Worm (Caenorhabditis elegans) whole organism, L1 larva: ENCODE data around the gene mrpl-46.

Experiments used
- C04F5.9 ChIP-seq: sonication (generic microtip); optimal IDR thresholded peaks from 2 replicates; lab custom pipeline; 2016; ENCODE audit warnings: missing genetic modification characterization, missing compliant biosample characterization
- C16A3.4 ChIP-seq: fragments of 150-350 bp; optimal IDR thresholded peaks from 2 replicates; lab custom pipeline; 2014; ENCODE audit warnings: missing biosample characterization, missing genetic modification characterization
- F16B12.6 ChIP-seq: fragments of 150-350 bp; optimal IDR thresholded peaks from 2 replicates; lab custom pipeline; 2014; ENCODE audit warnings: missing biosample characterization, missing genetic modification characterization
- aha-1 ChIP-seq: fragments of 150-350 bp; optimal IDR thresholded peaks from 2 replicates; lab custom pipeline; 2014; ENCODE audit warnings: missing biosample characterization, missing genetic modification characterization
- alr-1 ChIP-seq: fragments of 200-800 bp; sonication (Bioruptor generic); optimal IDR thresholded peaks from 2 replicates; lab custom pipeline; 2018; ENCODE audit warnings: borderline replicate concordance, mild to moderate bottlenecking, missing genetic modification characterization, missing compliant biosample characterization
- blmp-1 ChIP-seq: fragments of 150-350 bp; optimal IDR thresholded peaks from 2 replicates; lab custom pipeline; 2014; ENCODE audit warnings: missing biosample characterization, missing genetic modification characterization
- ceh-90 ChIP-seq: sonication (generic microtip); optimal IDR thresholded peaks from 2 replicates; lab custom pipeline; 2016; ENCODE audit warnings: missing genetic modification characterization, missing compliant biosample characterization
- ces-1 ChIP-seq: fragments of 150-350 bp; optimal IDR thresholded peaks from 2 replicates; lab custom pipeline; 2014; ENCODE audit warnings: missing biosample characterization, missing genetic modification reagents, missing genetic modification characterization
- dpl-1 ChIP-seq, 3 experiments: fragments of 150-350 bp in 2 of 3; sonication (generic microtip) in 1 of 3; optimal IDR thresholded peaks; 2 replicates each; lab custom pipeline; 2014 to 2017; ENCODE audit warnings: missing biosample characterization in 3 of 3, missing genetic modification characterization in 3 of 3, missing genetic modification reagents in 3 of 3
- dsc-1 ChIP-seq: sonication (generic microtip); optimal IDR thresholded peaks from 2 replicates; lab custom pipeline; 2016; ENCODE audit warnings: mild to moderate bottlenecking, missing genetic modification characterization, missing compliant biosample characterization
- efl-1 ChIP-seq, 4 experiments: fragments of 150-350 bp; optimal IDR thresholded peaks in 3 of 4; peaks in 1 of 4; 1 replicate in 1 of 4; 2 replicates in 3 of 4; lab custom pipeline; 2014; ENCODE audit warnings: missing biosample characterization in 2 of 4, missing genetic modification characterization in 2 of 4, missing genetic modification reagents in 2 of 4
- efl-3 ChIP-seq: fragments of 200-800 bp; sonication (Bioruptor generic); optimal IDR thresholded peaks from 2 replicates; lab custom pipeline; 2018; ENCODE audit warnings: mild to moderate bottlenecking, missing genetic modification characterization, missing compliant biosample characterization
- elt-2 ChIP-seq: sonication (generic microtip); optimal IDR thresholded peaks from 2 replicates; lab custom pipeline; 2016; ENCODE audit warnings: missing genetic modification characterization, mild to moderate bottlenecking, inconsistent platforms, missing compliant biosample characterization, missing genetic modification reagents
- elt-3 ChIP-seq, 6 experiments: fragments of 150-350 bp in 1 of 6; sonication (generic microtip); optimal IDR thresholded peaks; 2 replicates each; lab custom pipeline; 2017 to 2018; ENCODE audit warnings: missing biosample characterization in 6 of 6, missing genetic modification characterization in 6 of 6, inconsistent platforms in 1 of 6
- fkh-10 ChIP-seq: sonication (generic microtip); optimal IDR thresholded peaks from 2 replicates; lab custom pipeline; 2017; ENCODE audit warnings: missing biosample characterization, missing genetic modification reagents, missing genetic modification characterization
- fkh-8 ChIP-seq: sonication (generic microtip); optimal IDR thresholded peaks from 2 replicates; lab custom pipeline; 2016; ENCODE audit warnings: mild to moderate bottlenecking, missing genetic modification characterization, missing compliant biosample characterization
- fos-1 ChIP-seq: fragments of 150-350 bp; optimal IDR thresholded peaks from 2 replicates; lab custom pipeline; 2014; ENCODE audit warnings: missing biosample characterization, missing genetic modification characterization
- grh-1 ChIP-seq: fragments of 200-800 bp; sonication (Bioruptor generic); IDR thresholded peaks from 2 replicates; pipeline ENCODE4 v1.3.6; 2022; ENCODE audit warnings: missing genetic modification reagents, missing genetic modification characterization, missing compliant biosample characterization
- hlh-17 ChIP-seq: fragments of 200-800 bp; sonication (Bioruptor generic); optimal IDR thresholded peaks from 2 replicates; lab custom pipeline; 2018; ENCODE audit warnings: missing genetic modification characterization, mild to moderate bottlenecking, missing compliant biosample characterization, moderate library complexity, borderline replicate concordance
- hlh-4 ChIP-seq: sonication (generic microtip); optimal IDR thresholded peaks from 2 replicates; lab custom pipeline; 2016; ENCODE audit warnings: mild to moderate bottlenecking, missing genetic modification characterization, missing compliant biosample characterization
- irx-1 ChIP-seq: sonication (generic microtip); optimal IDR thresholded peaks from 2 replicates; lab custom pipeline; 2016; ENCODE audit warnings: missing genetic modification characterization, missing compliant biosample characterization
- isw-1 ChIP-seq: fragments of 200-800 bp; sonication (Bioruptor generic); IDR thresholded peaks from 2 replicates; pipeline ENCODE4 v1.3.6; 2022; ENCODE audit warnings: missing genetic modification characterization, missing compliant biosample characterization
- lin-13 ChIP-seq: fragments of 150-350 bp; optimal IDR thresholded peaks from 2 replicates; lab custom pipeline; 2014; ENCODE audit warnings: missing biosample characterization, missing genetic modification reagents, missing genetic modification characterization
- lin-35 ChIP-seq, 2 experiments: fragments of 150-350 bp; optimal IDR thresholded peaks; 2 replicates each; lab custom pipeline; 2014; ENCODE audit warnings: missing biosample characterization in 2 of 2, missing genetic modification characterization in 2 of 2, missing genetic modification reagents in 2 of 2
- lsy-2 ChIP-seq, 2 experiments: fragments of 150-350 bp; optimal IDR thresholded peaks; 2 replicates each; lab custom pipeline; 2014; ENCODE audit warnings: missing biosample characterization in 2 of 2, missing genetic modification characterization in 2 of 2
- mdl-1 ChIP-seq, 2 experiments: fragments of 150-350 bp; optimal IDR thresholded peaks; 2 replicates each; lab custom pipeline; 2014 to 2017; ENCODE audit warnings: missing biosample characterization in 2 of 2, missing genetic modification characterization in 2 of 2, inconsistent platforms in 1 of 2
- mep-1 ChIP-seq: fragments of 150-350 bp; optimal IDR thresholded peaks from 2 replicates; lab custom pipeline; 2014; ENCODE audit warnings: missing biosample characterization, missing genetic modification characterization
- nhr-11 ChIP-seq: fragments of 150-350 bp; optimal IDR thresholded peaks from 2 replicates; lab custom pipeline; 2014; ENCODE audit warnings: missing biosample characterization, missing genetic modification characterization
- nhr-12 ChIP-seq: sonication (generic microtip); optimal IDR thresholded peaks from 2 replicates; lab custom pipeline; 2017; ENCODE audit warnings: missing biosample characterization, missing genetic modification characterization
- nhr-237 ChIP-seq: fragments of 150-350 bp; optimal IDR thresholded peaks from 2 replicates; lab custom pipeline; 2014; ENCODE audit warnings: missing biosample characterization, missing genetic modification characterization
- nhr-28 ChIP-seq: fragments of 150-350 bp; optimal IDR thresholded peaks from 2 replicates; lab custom pipeline; 2014; ENCODE audit warnings: missing biosample characterization, missing genetic modification characterization
- nhr-47 ChIP-seq: sonication (generic microtip); optimal IDR thresholded peaks from 2 replicates; lab custom pipeline; 2016; ENCODE audit warnings: mild to moderate bottlenecking, missing genetic modification characterization, moderate library complexity, missing compliant biosample characterization
- nhr-71 ChIP-seq: sonication (generic microtip); optimal IDR thresholded peaks from 2 replicates; lab custom pipeline; 2016; ENCODE audit warnings: mild to moderate bottlenecking, missing genetic modification characterization, moderate library complexity, missing compliant biosample characterization
- nhr-77 ChIP-seq: fragments of 150-350 bp; optimal IDR thresholded peaks from 2 replicates; lab custom pipeline; 2014; ENCODE audit warnings: missing biosample characterization, missing genetic modification characterization
- nhr-84 ChIP-seq: sonication (generic microtip); optimal IDR thresholded peaks from 2 replicates; lab custom pipeline; 2017; ENCODE audit warnings: missing biosample characterization, missing genetic modification characterization
- nhr-90 ChIP-seq: sonication (generic microtip); optimal IDR thresholded peaks from 2 replicates; lab custom pipeline; 2016; ENCODE audit warnings: mild to moderate bottlenecking, missing genetic modification characterization, missing compliant biosample characterization; ENCODE audit not compliant: poor library complexity
- pax-3 ChIP-seq: fragments of 200-800 bp; sonication (Bioruptor generic); optimal IDR thresholded peaks from 2 replicates; lab custom pipeline; 2018; ENCODE audit warnings: mild to moderate bottlenecking, missing genetic modification characterization, moderate library complexity, missing compliant biosample characterization
- snpc-4 ChIP-seq: fragments of 150-350 bp; optimal IDR thresholded peaks from 2 replicates; lab custom pipeline; 2014; ENCODE audit warnings: missing biosample characterization, missing genetic modification characterization
- snu-23 ChIP-seq: sonication (generic microtip); optimal IDR thresholded peaks from 2 replicates; lab custom pipeline; 2016; ENCODE audit warnings: missing genetic modification characterization, missing compliant biosample characterization
- tbx-2 ChIP-seq: sonication (generic microtip); optimal IDR thresholded peaks from 2 replicates; lab custom pipeline; 2016; ENCODE audit warnings: missing genetic modification characterization, missing compliant biosample characterization
- unc-30 ChIP-seq: sonication (generic microtip); optimal IDR thresholded peaks from 2 replicates; lab custom pipeline; 2017; ENCODE audit warnings: missing biosample characterization, missing genetic modification characterization
- unc-98 ChIP-seq: fragments of 200-800 bp; sonication (Bioruptor generic); IDR thresholded peaks from 2 replicates; pipeline ENCODE4 v1.3.6; 2022; ENCODE audit warnings: missing genetic modification characterization, missing compliant biosample characterization
- xbp-1 ChIP-seq: sonication (generic microtip); optimal IDR thresholded peaks from 2 replicates; lab custom pipeline; 2016; ENCODE audit warnings: missing genetic modification characterization, missing compliant biosample characterization
- zag-1 ChIP-seq: fragments of 150-350 bp; optimal IDR thresholded peaks from 2 replicates; lab custom pipeline; 2014; ENCODE audit warnings: missing biosample characterization, missing genetic modification characterization
- zip-4 ChIP-seq: fragments of 200-800 bp; sonication (Bioruptor generic); optimal IDR thresholded peaks from 2 replicates; lab custom pipeline; 2018; ENCODE audit warnings: mild to moderate bottlenecking, missing genetic modification characterization, moderate library complexity, missing compliant biosample characterization
- ztf-11 ChIP-seq, 2 experiments: sonication (generic microtip); optimal IDR thresholded peaks; 2 replicates each; lab custom pipeline; 2016 to 2017; ENCODE audit warnings: missing genetic modification characterization in 2 of 2, missing biosample characterization in 1 of 2, missing compliant biosample characterization in 1 of 2

The mrpl-46 gene

DNA sequence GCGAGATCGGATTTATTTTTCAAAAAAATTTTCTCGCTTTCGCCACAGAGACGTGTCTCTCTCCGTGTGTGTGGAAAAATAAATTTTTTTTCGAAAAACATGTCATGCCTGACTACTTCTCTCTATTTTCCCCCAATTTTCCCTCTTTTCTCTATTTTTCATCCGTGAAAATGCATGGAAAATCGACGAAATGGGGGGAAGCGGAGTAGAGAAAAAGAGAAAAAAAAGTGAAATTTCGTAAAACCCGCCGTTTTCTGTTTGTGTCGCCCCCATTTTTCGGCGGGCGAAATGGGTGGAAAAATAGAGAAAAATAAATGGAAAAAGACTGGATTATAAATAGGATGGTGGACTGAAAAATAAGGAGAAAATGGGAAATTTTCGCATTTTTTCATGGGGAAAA lies 32.9 kb downstream of the mrpl-46 start (continued):
- TF ChIP-seq nhr-11, result no peak
- TF ChIP-seq lsy-2 (tag; optimal IDR thresholded peaks at IDR 0.05; lab: Kevin White, UChicago), result peak in 1 of 2 experiments; percentile 7
- no peak for TF ChIP-seq nhr-28 (tag; lab: Kevin White, UChicago)
- TF ChIP-seq irx-1 (tag; lab: Kevin White, UChicago), result no peak
- TF ChIP-seq hlh-4 (tag; lab: Kevin White, UChicago), result no peak
- TF ChIP-seq nhr-71 (tag; lab: Kevin White, UChicago), result no peak
- no peak for TF ChIP-seq lin-13 (GFP tag; lab: Kevin White, UChicago)
- TF ChIP-seq C16A3.4 (tag; lab: Kevin White, UChicago), result no peak

- TF ChIP-seq isw-1 (GFP tag; lab: Robert Waterston, UW), result no peak
- TF ChIP-seq efl-1 (optimal IDR thresholded peaks at IDR 0.05; lab: Kevin White, UChicago), result peak; percentile 65 to 97
- peak; percentile 82 to 93 for TF ChIP-seq efl-1 (GFP tag; optimal IDR thresholded peaks at IDR 0.05 in 1 of 2; lab: Kevin White, UChicago)
- TF ChIP-seq dpl-1 (GFP tag; optimal IDR thresholded peaks at IDR 0.05; lab: Kevin White, UChicago), result peak; percentile 27 to 71 (median 57)
- peak; percentile 58 for TF ChIP-seq F16B12.6 (tag; lab: Kevin White, UChicago)
- peak; percentile 29 to 70 for TF ChIP-seq lin-35 (GFP tag; optimal IDR thresholded peaks at IDR 0.05; lab: Kevin White, UChicago)
Measured at ce11 chrIV:842095-842494, 41.5 kb downstream of the mrpl-46 start, which contains the start of gene Y55F3BR.6. TSS of gene Y55F3BR.6 (minus strand) at chrIV:842126.

DNA sequence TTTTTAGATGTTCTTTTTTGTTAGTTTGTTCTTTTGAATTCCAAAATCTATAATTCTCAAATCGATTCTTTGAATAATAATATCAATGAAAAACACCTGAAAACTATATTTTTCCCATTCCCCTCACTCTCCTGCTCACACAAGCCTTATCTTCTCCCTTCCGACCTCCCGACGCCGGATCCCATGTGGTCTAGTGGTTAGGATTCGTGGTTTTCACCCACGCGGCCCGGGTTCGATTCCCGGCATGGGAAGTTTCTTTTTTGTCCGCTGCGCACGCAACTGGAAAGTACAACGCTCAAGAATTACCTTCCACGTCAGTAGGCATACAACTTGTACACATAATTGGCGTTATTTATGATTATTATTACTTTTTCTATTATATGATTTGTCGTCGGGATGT lies 42.0 kb downstream of the mrpl-46 start:
- TF ChIP-seq nhr-77 (tag; lab: Kevin White, UChicago) (peak; percentile 52), ces-1 (no peak), ceh-90 (tag; lab: Kevin White, UChicago) (no peak), zip-4 (GFP tag; lab: Kevin White, UChicago) (no peak), grh-1 (GFP tag; lab: Robert Waterston, UW) (no peak), elt-2 (tag; lab: Kevin White, UChicago) (no peak), xbp-1 (tag; lab: Kevin White, UChicago) (peak; percentile 19), fkh-8 (no peak), F16B12.6 (tag; lab: Kevin White, UChicago) (peak; percentile 39), nhr-84 (tag; lab: Kevin White, UChicago) (no peak), unc-98 (GFP tag; lab: Robert Waterston, UW) (no peak), C04F5.9 (peak; percentile 8), pax-3 (no peak), mep-1 (peak; percentile 58), alr-1 (tag; lab: Kevin White, UChicago) (no peak), fos-1 (tag; lab: Kevin White, UChicago) (peak; percentile 24), tbx-2 (tag; lab: Kevin White, UChicago) (peak; percentile 37), nhr-47 (tag; lab: Kevin White, UChicago) (peak; percentile 61), zag-1 (tag; lab: Kevin White, UChicago) (no peak), ztf-11 (tag; optimal IDR thresholded peaks at IDR 0.05; lab: Kevin White, UChicago) (peak in 1 of 2 experiments; percentile 38), elt-3 (tag; optimal IDR thresholded peaks at IDR 0.05; lab: Kevin White, UChicago) (peak in 1 of 6 experiments; percentile 34), efl-3 (GFP tag; lab: Kevin White, UChicago) (no peak), lin-35 (GFP tag; optimal IDR thresholded peaks at IDR 0.05; lab: Kevin White, UChicago) (peak; percentile 60 to 72), dpl-1 (GFP tag; optimal IDR thresholded peaks at IDR 0.05; lab: Kevin White, UChicago) (peak; percentile 17 to 59 (median 40)), dsc-1 (tag; lab: Kevin White, UChicago) (peak; percentile 55), aha-1 (no peak), nhr-12 (tag; lab: Kevin White, UChicago) (no peak), nhr-11 (no peak), mdl-1 (tag; optimal IDR thresholded peaks at IDR 0.05; lab: Kevin White, UChicago) (peak in 1 of 2 experiments; percentile 64), nhr-237 (tag; lab: Kevin White, UChicago) (no peak), C16A3.4 (tag; lab: Kevin White, UChicago) (peak; percentile 50), lin-13 (GFP tag; lab: Kevin White, UChicago) (peak; percentile 41), snu-23 (peak; percentile 77), snpc-4 (peak; percentile 47), hlh-17 (GFP tag; lab: Kevin White, UChicago) (no peak), fkh-10 (GFP tag; lab: Kevin White, UChicago) (no peak), nhr-90 (tag; lab: Kevin White, UChicago) (peak; percentile 52), blmp-1 (tag; lab: Kevin White, UChicago) (peak; percentile 38), efl-1 (optimal IDR thresholded peaks at IDR 0.05; lab: Kevin White, UChicago) (peak; percentile 52 to 53), efl-1 (GFP tag; optimal IDR thresholded peaks at IDR 0.05 in 1 of 2; lab: Kevin White, UChicago) (peak; percentile 46 to 94), lsy-2 (tag; optimal IDR thresholded peaks at IDR 0.05; lab: Kevin White, UChicago) (peak; percentile 7 to 53), unc-30 (tag; lab: Kevin White, UChicago) (no peak)
